Fruit fly (Drosophila melanogaster): ENCODE measurements around the gene CG44088.
A peak's percentile ranks its signal among the peaks of the same experiment; 100 is the strongest.

- TF ChIP-seq dsx (GFP tag; optimal IDR thresholded peaks at IDR 0.05; ENCODE audit: poor library complexity, severe bottlenecking) = peak; percentile 45
- TF ChIP-seq CG32006 (GFP tag; optimal IDR thresholded peaks at IDR 0.05) = peak; percentile 19
- peak; percentile 68 for TF ChIP-seq vri (GFP tag; optimal IDR thresholded peaks at IDR 0.05)
- no peak for TF ChIP-seq CG1621 (tag; optimal IDR thresholded peaks at IDR 0.05)
- no peak for TF ChIP-seq CG31627 (GFP tag; optimal IDR thresholded peaks at IDR 0.05)
- TF ChIP-seq Hr38 (GFP tag; optimal IDR thresholded peaks at IDR 0.05) = no peak
Observed at dm6 chr3R:4806318-4806757, 31.5 kb upstream of the CG44088 start.
